Fruit fly (Drosophila melanogaster) whole organism, embryonic: ENCODE measurements around the gene CG32106.

Experiments used
- Bgb ChIP-seq: fragments of 200-800 bp; sonication (Bioruptor generic); IDR thresholded peaks from 2 replicates; pipeline ENCODE4 v1.3.6; 2022; ENCODE audit warnings: missing biosample characterization, missing genetic modification characterization; ENCODE audit not compliant: partially characterized antibody
- CG10267 ChIP-seq: fragments of 200-800 bp; sonication (Bioruptor generic); optimal IDR thresholded peaks from 2 replicates; lab custom pipeline; 2018; ENCODE audit warnings: missing biosample characterization, mild to moderate bottlenecking, missing genetic modification characterization, moderate library complexity
- CG11085 ChIP-seq: fragments of 200-800 bp; sonication (Bioruptor generic); IDR thresholded peaks from 2 replicates; pipeline ENCODE4 v1.3.6; 2022; ENCODE audit warnings: missing biosample characterization, missing genetic modification characterization
- CG11560 ChIP-seq: fragments of 200-800 bp; sonication (Bioruptor generic); IDR thresholded peaks from 3 replicates; pipeline ENCODE4 v1.3.6; 2022; ENCODE audit warnings: missing biosample characterization, missing genetic modification characterization
- CG11723 ChIP-seq: fragments of 200-800 bp; sonication (Bioruptor generic); optimal IDR thresholded peaks from 2 replicates; lab custom pipeline; 2017; ENCODE audit warnings: missing biosample characterization, mild to moderate bottlenecking, missing genetic modification characterization
- CG12236 ChIP-seq: fragments of 200-800 bp; sonication (Bioruptor generic); optimal IDR thresholded peaks from 2 replicates; lab custom pipeline; 2016; ENCODE audit warnings: missing biosample characterization, missing genetic modification characterization
- CG12744 ChIP-seq: fragments of 200-800 bp; sonication (Bioruptor generic); optimal IDR thresholded peaks from 2 replicates; lab custom pipeline; 2016; ENCODE audit warnings: missing biosample characterization, missing genetic modification characterization
- CG15073 ChIP-seq: fragments of 200-800 bp; sonication (Bioruptor generic); optimal IDR thresholded peaks from 2 replicates; lab custom pipeline; 2016; ENCODE audit warnings: missing biosample characterization, missing genetic modification characterization
- CG17186 ChIP-seq: fragments of 200-800 bp; sonication (Bioruptor generic); optimal IDR thresholded peaks from 3 replicates; lab custom pipeline; 2017; ENCODE audit warnings: missing biosample characterization, missing genetic modification reagents, missing genetic modification characterization
- CG17328 ChIP-seq: fragments of 200-800 bp; sonication (Bioruptor generic); IDR thresholded peaks from 2 replicates; pipeline ENCODE4 v1.3.6; 2022; ENCODE audit warnings: missing biosample characterization, missing genetic modification characterization
- CG17361 ChIP-seq: fragments of 200-800 bp; sonication (Bioruptor generic); IDR thresholded peaks from 3 replicates; pipeline ENCODE4 v1.3.6; 2022; ENCODE audit warnings: missing biosample characterization, missing genetic modification characterization
- CG17385 ChIP-seq: fragments of 200-800 bp; sonication (Bioruptor generic); optimal IDR thresholded peaks from 3 replicates; lab custom pipeline; 2018; ENCODE audit warnings: missing biosample characterization, mild to moderate bottlenecking, missing genetic modification characterization
- CG17802 ChIP-seq: fragments of 200-800 bp; sonication (Bioruptor generic); optimal IDR thresholded peaks from 2 replicates; lab custom pipeline; 2018; ENCODE audit warnings: missing biosample characterization, mild to moderate bottlenecking, missing genetic modification characterization, moderate library complexity
- CG17829 ChIP-seq: fragments of 200-800 bp; optimal IDR thresholded peaks from 2 replicates; lab custom pipeline; 2019; ENCODE audit warnings: missing biosample characterization, mild to moderate bottlenecking, missing genetic modification characterization, moderate library complexity
- CG31224 ChIP-seq: fragments of 200-800 bp; sonication (Bioruptor generic); IDR thresholded peaks from 2 replicates; pipeline ENCODE4 v1.3.6; 2022; ENCODE audit warnings: missing biosample characterization, missing genetic modification characterization
- CG34376 ChIP-seq: fragments of 200-800 bp; sonication (Bioruptor generic); optimal IDR thresholded peaks from 2 replicates; lab custom pipeline; 2018; ENCODE audit warnings: missing biosample characterization, mild to moderate bottlenecking, missing genetic modification characterization
- CG3838 ChIP-seq: fragments of 200-800 bp; sonication (Bioruptor generic); optimal IDR thresholded peaks from 3 replicates; lab custom pipeline; 2016; ENCODE audit warnings: missing biosample characterization, missing genetic modification characterization
- CG6272 ChIP-seq: fragments of 200-800 bp; sonication (Bioruptor generic); IDR thresholded peaks from 2 replicates; pipeline ENCODE4 v1.3.6; 2022; ENCODE audit warnings: missing biosample characterization, missing genetic modification characterization
- CG6813 ChIP-seq: fragments of 200-800 bp; sonication (Bioruptor generic); optimal IDR thresholded peaks from 2 replicates; lab custom pipeline; 2017; ENCODE audit warnings: missing biosample characterization, missing genetic modification characterization, mild to moderate bottlenecking, moderate library complexity, missing genetic modification reagents
- CG6854 ChIP-seq: fragments of 200-800 bp; sonication (Bioruptor generic); optimal IDR thresholded peaks from 3 replicates; lab custom pipeline; 2017; ENCODE audit warnings: missing biosample characterization, mild to moderate bottlenecking, missing genetic modification characterization
- CG7745 ChIP-seq: fragments of 200-800 bp; sonication (Bioruptor generic); optimal IDR thresholded peaks from 2 replicates; lab custom pipeline; 2018; ENCODE audit warnings: missing biosample characterization, mild to moderate bottlenecking, missing genetic modification characterization, moderate library complexity
- CG8478 ChIP-seq: fragments of >200 bp; optimal IDR thresholded peaks from 2 replicates; lab custom pipeline; 2018
- CG9609 ChIP-seq: fragments of 200-800 bp; sonication (Bioruptor generic); optimal IDR thresholded peaks from 3 replicates; lab custom pipeline; 2016; ENCODE audit warnings: missing biosample characterization, missing genetic modification characterization
- Dfd ChIP-seq, 2 experiments: fragments of >200 bp; optimal IDR thresholded peaks; 2 replicates each; lab custom pipeline; 2017; ENCODE audit warnings: missing biosample characterization in 2 of 2, missing genetic modification characterization in 2 of 2
- Dip2 ChIP-seq: fragments of 200-800 bp; sonication (Bioruptor generic); IDR thresholded peaks from 2 replicates; pipeline ENCODE4 v1.3.6; 2022; ENCODE audit warnings: missing biosample characterization, missing genetic modification characterization
- Dp ChIP-seq: fragments of 200-800 bp; sonication (Bioruptor generic); optimal IDR thresholded peaks from 2 replicates; lab custom pipeline; 2018; ENCODE audit warnings: missing biosample characterization, mild to moderate bottlenecking, missing genetic modification characterization, moderate library complexity
- HLH4C ChIP-seq: fragments of 200-800 bp; sonication (Bioruptor generic); IDR thresholded peaks from 3 replicates; pipeline ENCODE4 v1.3.6; 2022; ENCODE audit warnings: missing biosample characterization, missing genetic modification characterization; ENCODE audit not compliant: partially characterized antibody
- HLHmδ ChIP-seq: fragments of 200-800 bp; sonication (Bioruptor generic); optimal IDR thresholded peaks from 2 replicates; lab custom pipeline; 2018; ENCODE audit warnings: missing biosample characterization, mild to moderate bottlenecking, missing genetic modification characterization, moderate library complexity
- Hmx ChIP-seq: fragments of 200-800 bp; sonication (Bioruptor generic); optimal IDR thresholded peaks from 2 replicates; lab custom pipeline; 2016; ENCODE audit warnings: missing biosample characterization, missing genetic modification characterization
- Hr3 ChIP-seq: fragments of 200-800 bp; sonication (Bioruptor generic); optimal IDR thresholded peaks from 3 replicates; lab custom pipeline; 2016; ENCODE audit warnings: missing biosample characterization, missing genetic modification characterization
- Mrtf ChIP-seq: fragments of 200-800 bp; sonication (Bioruptor generic); IDR thresholded peaks from 3 replicates; pipeline ENCODE4 v1.3.6; 2022; ENCODE audit warnings: missing biosample characterization, missing genetic modification characterization
- Myb ChIP-seq: fragments of 200-800 bp; sonication (Bioruptor generic); optimal IDR thresholded peaks from 2 replicates; lab custom pipeline; 2016; ENCODE audit warnings: missing biosample characterization, missing genetic modification characterization
- NC2β ChIP-seq: fragments of 200-800 bp; sonication (Bioruptor generic); optimal IDR thresholded peaks from 2 replicates; lab custom pipeline; 2016; ENCODE audit warnings: missing biosample characterization, missing genetic modification characterization
- Nf-YB ChIP-seq: fragments of 200-800 bp; sonication (Bioruptor generic); optimal IDR thresholded peaks from 3 replicates; lab custom pipeline; 2019; ENCODE audit warnings: missing biosample characterization, mild to moderate bottlenecking, missing genetic modification characterization, moderate library complexity
- Oaz ChIP-seq: fragments of 200-800 bp; sonication (Bioruptor generic); IDR thresholded peaks from 2 replicates; pipeline ENCODE4 v1.3.6; 2022; ENCODE audit warnings: missing biosample characterization, missing genetic modification characterization
- Rfx ChIP-seq: fragments of 200-800 bp; sonication (Bioruptor generic); IDR thresholded peaks from 2 replicates; pipeline ENCODE4 v1.3.6; 2022; ENCODE audit warnings: missing biosample characterization, missing genetic modification characterization
- Sox102F ChIP-seq: fragments of 200-800 bp; sonication (Bioruptor generic); optimal IDR thresholded peaks from 2 replicates; lab custom pipeline; 2018; ENCODE audit warnings: missing biosample characterization, mild to moderate bottlenecking, missing genetic modification characterization, moderate library complexity
- Spps ChIP-seq: fragments of 200-800 bp; sonication (Bioruptor generic); optimal IDR thresholded peaks from 2 replicates; lab custom pipeline; 2018; ENCODE audit warnings: missing biosample characterization, mild to moderate bottlenecking, missing genetic modification characterization
- Trl ChIP-seq, 3 experiments: fragments of >200 bp in 2 of 3; fragments of 200-800 bp in 1 of 3; sonication (Bioruptor generic) in 1 of 3; optimal IDR thresholded peaks; 2 replicates in 1 of 3; 3 replicates in 2 of 3; lab custom pipeline; 2016 to 2017; ENCODE audit warnings: missing biosample characterization in 1 of 3, missing genetic modification characterization in 1 of 3
- Usf ChIP-seq: fragments of 200-800 bp; sonication (Bioruptor generic); optimal IDR thresholded peaks from 2 replicates; lab custom pipeline; 2017; ENCODE audit warnings: missing genotype, missing biosample characterization, missing genetic modification characterization
- ato ChIP-seq: fragments of 200-800 bp; sonication (Bioruptor generic); IDR thresholded peaks from 2 replicates; pipeline ENCODE4 v1.3.6; 2022; ENCODE audit warnings: missing biosample characterization, missing genetic modification characterization; ENCODE audit not compliant: partially characterized antibody
- dimm ChIP-seq: fragments of 200-800 bp; sonication (Bioruptor generic); IDR thresholded peaks from 2 replicates; pipeline ENCODE4 v1.3.6; 2022; ENCODE audit warnings: missing biosample characterization, missing genetic modification characterization
- lab ChIP-seq: fragments of 200-800 bp; sonication (Bioruptor generic); optimal IDR thresholded peaks from 3 replicates; lab custom pipeline; 2017; ENCODE audit warnings: missing biosample characterization, missing genetic modification characterization, mild to moderate bottlenecking, moderate library complexity, missing genetic modification reagents
- nerfin-2 ChIP-seq: fragments of 200-800 bp; sonication (Bioruptor generic); IDR thresholded peaks from 2 replicates; pipeline ENCODE4 v1.3.6; 2022; ENCODE audit warnings: missing biosample characterization, missing genetic modification characterization; ENCODE audit not compliant: partially characterized antibody
- pfk ChIP-seq: fragments of 200-800 bp; sonication (Bioruptor generic); optimal IDR thresholded peaks from 2 replicates; lab custom pipeline; 2018; ENCODE audit warnings: missing biosample characterization, mild to moderate bottlenecking, missing genetic modification characterization, moderate library complexity
- pho ChIP-seq: fragments of 200-800 bp; sonication (Bioruptor generic); optimal IDR thresholded peaks from 2 replicates; lab custom pipeline; 2016; ENCODE audit warnings: missing biosample characterization, missing genetic modification characterization
- sens ChIP-seq: fragments of 200-800 bp; sonication (Bioruptor generic); peaks from one replicate; lab custom pipeline; 2016; ENCODE audit warnings: missing biosample characterization, missing genetic modification characterization
- seq ChIP-seq: fragments of 200-800 bp; sonication (Bioruptor generic); IDR thresholded peaks from 2 replicates; pipeline ENCODE4 v1.3.6; 2022; ENCODE audit warnings: missing biosample characterization, missing genetic modification characterization
- so ChIP-seq: fragments of 200-800 bp; sonication (Bioruptor generic); IDR thresholded peaks from 3 replicates; pipeline ENCODE4 v1.3.6; 2022; ENCODE audit warnings: missing biosample characterization, missing genetic modification characterization
- sob ChIP-seq: fragments of 200-800 bp; sonication (Bioruptor generic); IDR thresholded peaks from 2 replicates; pipeline ENCODE4 v1.3.6; 2022; ENCODE audit warnings: missing biosample characterization, missing genetic modification characterization
- sr ChIP-seq: fragments of 200-800 bp; sonication (Bioruptor generic); IDR thresholded peaks from 3 replicates; pipeline ENCODE4 v1.3.6; 2022; ENCODE audit warnings: missing biosample characterization, missing genetic modification characterization
- zfh1 ChIP-seq: fragments of 200-800 bp; sonication (Bioruptor generic); IDR thresholded peaks from 3 replicates; pipeline ENCODE4 v1.3.6; 2022; ENCODE audit warnings: missing biosample characterization, missing genetic modification characterization

CG32106 gene

DNA sequence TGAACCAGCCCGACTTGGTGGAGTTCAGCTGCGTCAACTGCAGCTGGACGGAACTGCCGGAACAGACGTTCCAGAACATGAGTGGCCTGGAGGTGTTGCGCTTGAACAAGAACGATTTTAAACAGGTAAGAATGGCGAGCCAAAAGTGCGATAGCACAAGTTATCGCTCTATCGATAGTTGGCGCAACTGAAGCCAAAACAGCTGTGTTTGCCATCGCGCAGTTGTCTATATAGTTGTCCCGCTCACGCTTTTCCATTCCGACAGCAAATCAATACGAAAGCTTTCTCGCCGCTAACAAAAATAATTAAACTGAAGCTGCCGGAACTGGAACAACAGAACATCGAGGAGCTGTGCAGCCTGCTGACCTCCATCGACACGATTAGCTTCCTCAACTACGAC is 16.0 kb upstream of the CG32106 start (continued):
- TF ChIP-seq CG3838 (GFP tag; lab: Kevin White, UChicago), result no peak
- TF ChIP-seq CG17802 (tag; lab: Kevin White, UChicago), result no peak
- TF ChIP-seq CG6813 (GFP tag; lab: Kevin White, UChicago), result no peak
- TF ChIP-seq CG6854 (GFP tag; lab: Kevin White, UChicago), result no peak
- peak; percentile 70; the same call in 1 of the 2 replicates for TF ChIP-seq nerfin-2
- no peak for TF ChIP-seq CG17328 (GFP tag; lab: Robert Waterston, UW)
- no peak for TF ChIP-seq CG12744
- TF ChIP-seq CG11723 (GFP tag; lab: Kevin White, UChicago), result no peak
- TF ChIP-seq Dp (GFP tag; lab: Kevin White, UChicago), result peak; percentile 90
- no peak for TF ChIP-seq CG11560 (tag; lab: Robert Waterston, UW)
- TF ChIP-seq NC2β (GFP tag; lab: Kevin White, UChicago), result no peak
- no peak for TF ChIP-seq Spps (tag; lab: Kevin White, UChicago)
- TF ChIP-seq Mrtf (GFP tag; lab: Robert Waterston, UW), result no peak
- no peak for TF ChIP-seq CG15073 (GFP tag; lab: Kevin White, UChicago)
- peak; percentile 65 for TF ChIP-seq Nf-YB
- TF ChIP-seq CG7745, result no peak
- peak; percentile 86 for TF ChIP-seq CG17186 (GFP tag; lab: Kevin White, UChicago)
- TF ChIP-seq pho, result no peak
- TF ChIP-seq CG8478 (lab: Kevin White, UChicago), result no peak
- no peak for TF ChIP-seq Hmx (GFP tag; lab: Kevin White, UChicago)
- peak; percentile 12 for TF ChIP-seq CG17829 (tag; lab: Kevin White, UChicago)
- TF ChIP-seq CG10267 (tag; lab: Kevin White, UChicago), result no peak
- TF ChIP-seq CG9609, result no peak
- TF ChIP-seq pfk (GFP tag; lab: Kevin White, UChicago), result peak; percentile 5
- peak; percentile 92 for TF ChIP-seq Bgb
- TF ChIP-seq Myb (GFP tag; lab: Kevin White, UChicago), result no peak
- no peak for TF ChIP-seq CG6272
- TF ChIP-seq sob (GFP tag; lab: Robert Waterston, UW), result 0 out of 2 replicates have a peak, but pooled peaks have one; percentile 30
- TF ChIP-seq sens (GFP tag; lab: Kevin White, UChicago), result no peak
- peak; percentile 89 for TF ChIP-seq HLH4C (GFP tag; lab: Robert Waterston, UW)
- TF ChIP-seq Dfd (GFP tag; optimal IDR thresholded peaks at IDR 0.05; lab: Kevin White, UChicago), result no peak
- TF ChIP-seq CG34376 (GFP tag; lab: Kevin White, UChicago), result peak; percentile 19
- no peak for TF ChIP-seq Usf (GFP tag; lab: Kevin White, UChicago)
- TF ChIP-seq CG17385 (GFP tag; lab: Kevin White, UChicago), result no peak
- no peak for TF ChIP-seq seq (GFP tag; lab: Robert Waterston, UW)
- TF ChIP-seq dimm, result no peak
- TF ChIP-seq lab, result peak; percentile 19
- TF ChIP-seq so (GFP tag; lab: Robert Waterston, UW), result no peak; the same call in 2 of the 3 replicates
- TF ChIP-seq Oaz (GFP tag; lab: Robert Waterston, UW), result no peak
- no peak for TF ChIP-seq Trl (optimal IDR thresholded peaks at IDR 0.05; lab: Kevin White, UChicago)
- TF ChIP-seq Trl (GFP tag; optimal IDR thresholded peaks at IDR 0.05; lab: Kevin White, UChicago), result no peak
- no peak for TF ChIP-seq CG12236 (GFP tag; lab: Kevin White, UChicago)
- no peak for TF ChIP-seq Sox102F (GFP tag; lab: Kevin White, UChicago)
- TF ChIP-seq sr, result no peak
- TF ChIP-seq zfh1 (GFP tag; lab: Robert Waterston, UW), result no peak
- TF ChIP-seq CG17361 (GFP tag; lab: Robert Waterston, UW), result no peak
- TF ChIP-seq HLHmδ (GFP tag; lab: Kevin White, UChicago), result no peak
- no peak for TF ChIP-seq CG31224 (GFP tag; lab: Robert Waterston, UW)
- peak; percentile 41; the same call in 1 of the 2 replicates for TF ChIP-seq Rfx (GFP tag; lab: Robert Waterston, UW)
- no peak for TF ChIP-seq Dip2 (GFP tag; lab: Robert Waterston, UW)
- peak; percentile 64 for TF ChIP-seq ato (GFP tag; lab: Robert Waterston, UW)
- TF ChIP-seq CG11085, result no peak
- no peak for TF ChIP-seq Hr3 (GFP tag; lab: Kevin White, UChicago)
